Fruit fly (Drosophila melanogaster) whole organism, embryonic: ENCODE results near the gene Cyp12a4.
A peak's percentile ranks its signal among the peaks of the same experiment; 100 is the strongest.

Experiments used
- Antp ChIP-seq: fragments of 200-800 bp; sonication (Bioruptor generic); optimal IDR thresholded peaks from 3 replicates; lab custom pipeline; 2016; ENCODE audit warnings: missing biosample characterization, missing genetic modification characterization
- Bdp1 ChIP-seq: fragments of 200-800 bp; sonication (Bioruptor generic); optimal IDR thresholded peaks from 3 replicates; lab custom pipeline; 2016; ENCODE audit warnings: missing biosample characterization, missing genetic modification characterization
- CG10654 ChIP-seq: fragments of 200-800 bp; sonication (Bioruptor generic); optimal IDR thresholded peaks from 2 replicates; lab custom pipeline; 2016; ENCODE audit warnings: missing biosample characterization, missing genetic modification characterization
- CG11085 ChIP-seq: fragments of 200-800 bp; sonication (Bioruptor generic); IDR thresholded peaks from 2 replicates; pipeline ENCODE4 v1.3.6; 2022; ENCODE audit warnings: missing biosample characterization, missing genetic modification characterization
- CG12236 ChIP-seq: fragments of 200-800 bp; sonication (Bioruptor generic); optimal IDR thresholded peaks from 2 replicates; lab custom pipeline; 2016; ENCODE audit warnings: missing biosample characterization, missing genetic modification characterization
- CG12391 ChIP-seq: fragments of 200-800 bp; sonication (Bioruptor generic); optimal IDR thresholded peaks from 3 replicates; lab custom pipeline; 2018; ENCODE audit warnings: missing biosample characterization, mild to moderate bottlenecking, missing genetic modification characterization, moderate library complexity
- CG13424 ChIP-seq: fragments of 200-800 bp; sonication (Bioruptor generic); optimal IDR thresholded peaks from 2 replicates; lab custom pipeline; 2019; ENCODE audit warnings: missing biosample characterization, mild to moderate bottlenecking, missing genetic modification characterization, moderate library complexity
- CG16813 ChIP-seq: fragments of 200-800 bp; sonication (Bioruptor generic); IDR thresholded peaks from 3 replicates; pipeline ENCODE4 v1.3.6; 2022; ENCODE audit warnings: missing biosample characterization, missing genetic modification characterization; ENCODE audit not compliant: partially characterized antibody
- CG17802 ChIP-seq: fragments of 200-800 bp; sonication (Bioruptor generic); optimal IDR thresholded peaks from 2 replicates; lab custom pipeline; 2018; ENCODE audit warnings: missing biosample characterization, mild to moderate bottlenecking, missing genetic modification characterization, moderate library complexity
- CG2120 ChIP-seq: fragments of 200-800 bp; sonication (Bioruptor generic); optimal IDR thresholded peaks from 3 replicates; lab custom pipeline; 2016; ENCODE audit warnings: missing biosample characterization, missing genetic modification characterization
- CG2678 ChIP-seq: fragments of 200-800 bp; sonication (Bioruptor generic); optimal IDR thresholded peaks from 3 replicates; lab custom pipeline; 2019; ENCODE audit warnings: missing biosample characterization, mild to moderate bottlenecking, missing genetic modification characterization, moderate library complexity
- CG32767 ChIP-seq: fragments of 200-800 bp; sonication (Bioruptor generic); IDR thresholded peaks from 2 replicates; pipeline ENCODE4 v1.3.6; 2022; ENCODE audit warnings: missing biosample characterization, missing genetic modification characterization
- CG6765 ChIP-seq: fragments of 200-800 bp; sonication (Bioruptor generic); optimal IDR thresholded peaks from 3 replicates; lab custom pipeline; 2017; ENCODE audit warnings: missing biosample characterization, mild to moderate bottlenecking, missing genetic modification characterization
- CG9932 ChIP-seq: fragments of 200-800 bp; sonication (Bioruptor generic); IDR thresholded peaks from 2 replicates; pipeline ENCODE4 v1.3.6; 2022; ENCODE audit warnings: missing biosample characterization, missing genetic modification characterization
- Hey ChIP-seq: fragments of 200-800 bp; sonication (Bioruptor generic); optimal IDR thresholded peaks from 3 replicates; lab custom pipeline; 2018; ENCODE audit warnings: missing biosample characterization, mild to moderate bottlenecking, missing genetic modification characterization
- HmgZ ChIP-seq: fragments of 200-800 bp; sonication (Bioruptor generic); optimal IDR thresholded peaks from 2 replicates; lab custom pipeline; 2018; ENCODE audit warnings: missing biosample characterization, mild to moderate bottlenecking, missing genetic modification characterization
- Hmr ChIP-seq: fragments of 200-800 bp; sonication (Bioruptor generic); optimal IDR thresholded peaks from 3 replicates; lab custom pipeline; 2017; ENCODE audit warnings: mild to moderate bottlenecking, missing biosample characterization, missing genetic modification reagents, missing genetic modification characterization
- Jarid2 ChIP-seq: fragments of 200-800 bp; sonication (Bioruptor generic); optimal IDR thresholded peaks from 3 replicates; lab custom pipeline; 2017; ENCODE audit warnings: mild to moderate bottlenecking, missing biosample characterization, missing genetic modification reagents, missing genetic modification characterization
- Myb ChIP-seq: fragments of 200-800 bp; sonication (Bioruptor generic); optimal IDR thresholded peaks from 2 replicates; lab custom pipeline; 2016; ENCODE audit warnings: missing biosample characterization, missing genetic modification characterization
- Poxn ChIP-seq: fragments of 200-800 bp; sonication (Bioruptor generic); IDR thresholded peaks from 2 replicates; pipeline ENCODE4 v1.3.6; 2022; ENCODE audit warnings: missing biosample characterization, missing genetic modification characterization
- Scr ChIP-seq: fragments of 200-800 bp; sonication (Bioruptor generic); IDR thresholded peaks from 2 replicates; pipeline ENCODE4 v1.3.6; 2022; ENCODE audit warnings: missing biosample characterization, missing genetic modification characterization; ENCODE audit not compliant: partially characterized antibody
- Side ChIP-seq: fragments of 200-800 bp; sonication (Bioruptor generic); optimal IDR thresholded peaks from 2 replicates; lab custom pipeline; 2016; ENCODE audit warnings: missing biosample characterization, missing genetic modification characterization
- Sox100B ChIP-seq: fragments of 200-800 bp; sonication (Bioruptor generic); optimal IDR thresholded peaks from 3 replicates; lab custom pipeline; 2018; ENCODE audit warnings: missing biosample characterization, mild to moderate bottlenecking, missing genetic modification characterization
- Sry-δ ChIP-seq: fragments of 200-800 bp; sonication (Bioruptor generic); optimal IDR thresholded peaks from 2 replicates; lab custom pipeline; 2016; ENCODE audit warnings: missing biosample characterization, missing genetic modification characterization
- abd-A ChIP-seq: fragments of 200-800 bp; sonication (Bioruptor generic); optimal IDR thresholded peaks from 3 replicates; lab custom pipeline; 2019; ENCODE audit warnings: missing biosample characterization, mild to moderate bottlenecking, missing genetic modification characterization, moderate library complexity
- bigmax ChIP-seq: fragments of 200-800 bp; sonication (Bioruptor generic); optimal IDR thresholded peaks from 2 replicates; lab custom pipeline; 2018; ENCODE audit warnings: missing biosample characterization, mild to moderate bottlenecking, missing genetic modification characterization
- bsh ChIP-seq, 2 experiments: fragments of 200-800 bp; sonication (Bioruptor generic); optimal IDR thresholded peaks; 2 replicates each; lab custom pipeline; 2017 to 2018; ENCODE audit warnings: mild to moderate bottlenecking in 2 of 2, missing biosample characterization in 2 of 2, missing genetic modification characterization in 2 of 2, moderate library complexity in 1 of 2
- chif ChIP-seq, 2 experiments: fragments of 200-800 bp; sonication (Bioruptor generic); optimal IDR thresholded peaks; 3 replicates each; lab custom pipeline; 2016; ENCODE audit warnings: missing biosample characterization in 2 of 2, missing genetic modification characterization in 2 of 2
- exex ChIP-seq: fragments of 200-800 bp; sonication (Bioruptor generic); optimal IDR thresholded peaks from 4 replicates; lab custom pipeline; 2018; ENCODE audit warnings: missing biosample characterization, mild to moderate bottlenecking, missing genetic modification characterization, moderate library complexity
- fd3F ChIP-seq: fragments of 200-800 bp; sonication (Bioruptor generic); optimal IDR thresholded peaks from 2 replicates; lab custom pipeline; 2018; ENCODE audit warnings: missing biosample characterization, mild to moderate bottlenecking, missing genetic modification characterization, moderate library complexity
- hb ChIP-seq: fragments of 200-800 bp; sonication (Bioruptor generic); IDR thresholded peaks from 3 replicates; pipeline ENCODE4 v1.3.6; 2022; ENCODE audit warnings: missing biosample characterization, missing genetic modification characterization; ENCODE audit not compliant: partially characterized antibody
- insv ChIP-seq, 2 experiments: fragments of 200-800 bp; sonication (Bioruptor generic); optimal IDR thresholded peaks; 3 replicates each; lab custom pipeline; 2016 to 2018; ENCODE audit warnings: missing biosample characterization in 2 of 2, missing genetic modification characterization in 2 of 2
- kni ChIP-seq: fragments of 200-800 bp; sonication (Bioruptor generic); optimal IDR thresholded peaks from 3 replicates; lab custom pipeline; 2017; ENCODE audit warnings: mild to moderate bottlenecking, missing biosample characterization, missing genetic modification reagents, missing genetic modification characterization
- lab ChIP-seq: fragments of 200-800 bp; sonication (Bioruptor generic); optimal IDR thresholded peaks from 3 replicates; lab custom pipeline; 2017; ENCODE audit warnings: missing biosample characterization, missing genetic modification characterization, mild to moderate bottlenecking, moderate library complexity, missing genetic modification reagents
- maf-S ChIP-seq: fragments of 200-800 bp; sonication (Bioruptor generic); optimal IDR thresholded peaks from 2 replicates; lab custom pipeline; 2016; ENCODE audit warnings: missing biosample characterization, missing genetic modification characterization
- mam ChIP-seq: fragments of 200-800 bp; sonication (Bioruptor generic); optimal IDR thresholded peaks from 3 replicates; lab custom pipeline; 2016; ENCODE audit warnings: missing biosample characterization, missing genetic modification characterization
- otp ChIP-seq: fragments of 200-800 bp; sonication (Bioruptor generic); IDR thresholded peaks from 3 replicates; pipeline ENCODE4, ENCODE4 v1.3.6; 2022; ENCODE audit warnings: missing biosample characterization, missing genetic modification characterization
- pb ChIP-seq: fragments of 200-800 bp; sonication (Bioruptor generic); optimal IDR thresholded peaks from 3 replicates; lab custom pipeline; 2016; ENCODE audit warnings: missing biosample characterization, missing genetic modification characterization
- pnt ChIP-seq: fragments of 200-800 bp; sonication (Bioruptor generic); optimal IDR thresholded peaks from 3 replicates; lab custom pipeline; 2016; ENCODE audit warnings: missing biosample characterization, missing genetic modification characterization
- pzg ChIP-seq: fragments of 200-800 bp; sonication (Bioruptor generic); optimal IDR thresholded peaks from 3 replicates; lab custom pipeline; 2018; ENCODE audit warnings: missing biosample characterization, mild to moderate bottlenecking, missing genetic modification characterization, moderate library complexity
- run ChIP-seq: fragments of 200-800 bp; sonication (Bioruptor generic); optimal IDR thresholded peaks from 3 replicates; lab custom pipeline; 2018; ENCODE audit warnings: missing biosample characterization, mild to moderate bottlenecking, missing genetic modification characterization
- salm ChIP-seq: fragments of 200-800 bp; sonication (Bioruptor generic); optimal IDR thresholded peaks from 2 replicates; lab custom pipeline; 2018; ENCODE audit warnings: missing biosample characterization, mild to moderate bottlenecking, missing genetic modification characterization
- schlank ChIP-seq: fragments of 200-800 bp; sonication (Bioruptor generic); optimal IDR thresholded peaks from 2 replicates; lab custom pipeline; 2018; ENCODE audit warnings: missing biosample characterization, mild to moderate bottlenecking, missing genetic modification characterization
- sim ChIP-seq: fragments of 200-800 bp; sonication (Bioruptor generic); IDR thresholded peaks from 2 replicates; pipeline ENCODE4 v1.3.6; 2022; ENCODE audit warnings: missing biosample characterization, missing genetic modification characterization
- so ChIP-seq: fragments of 200-800 bp; sonication (Bioruptor generic); IDR thresholded peaks from 3 replicates; pipeline ENCODE4 v1.3.6; 2022; ENCODE audit warnings: missing biosample characterization, missing genetic modification characterization
- sob ChIP-seq: fragments of 200-800 bp; sonication (Bioruptor generic); IDR thresholded peaks from 2 replicates; pipeline ENCODE4 v1.3.6; 2022; ENCODE audit warnings: missing biosample characterization, missing genetic modification characterization
- tap ChIP-seq: fragments of 200-800 bp; optimal IDR thresholded peaks from 3 replicates; lab custom pipeline; 2019; ENCODE audit warnings: missing biosample characterization, mild to moderate bottlenecking, missing genetic modification characterization, moderate library complexity
- tin ChIP-seq: fragments of 200-800 bp; sonication (Bioruptor generic); optimal IDR thresholded peaks from 3 replicates; lab custom pipeline; 2016; ENCODE audit warnings: missing biosample characterization, missing genetic modification characterization
- toy ChIP-seq: fragments of 200-800 bp; sonication (Bioruptor generic); IDR thresholded peaks from 2 replicates; pipeline ENCODE4 v1.3.6; 2022; ENCODE audit warnings: missing biosample characterization, missing genetic modification characterization
- tx ChIP-seq: fragments of 200-800 bp; sonication (Bioruptor generic); optimal IDR thresholded peaks from 2 replicates; lab custom pipeline; 2016; ENCODE audit warnings: missing biosample characterization, missing genetic modification characterization
- zfh1 ChIP-seq: fragments of 200-800 bp; sonication (Bioruptor generic); IDR thresholded peaks from 3 replicates; pipeline ENCODE4 v1.3.6; 2022; ENCODE audit warnings: missing biosample characterization, missing genetic modification characterization

The Cyp12a4 gene

dm6 chr3R:19094039-19094438 is 40.9 kb upstream of the Cyp12a4 start, which contains the start of gene cdi (continued):
- TF ChIP-seq CG13424 (no peak), sim (GFP tag; lab: Robert Waterston, UW) (no peak), run (no peak), CG12236 (GFP tag; lab: Kevin White, UChicago) (no peak), maf-S (GFP tag; lab: Kevin White, UChicago) (no peak), zfh1 (GFP tag; lab: Robert Waterston, UW) (no peak), CG6765 (GFP tag; lab: Kevin White, UChicago) (no peak), CG2678 (no peak), Sox100B (GFP tag; lab: Kevin White, UChicago) (no peak), Antp (GFP tag; lab: Kevin White, UChicago) (no peak), CG11085 (GFP tag; lab: Robert Waterston, UW) (no peak), CG16813 (GFP tag; lab: Robert Waterston, UW) (peak; percentile 67; the same call in 2 of the 3 replicates), salm (tag; lab: Kevin White, UChicago) (peak; percentile 15), fd3F (GFP tag; lab: Kevin White, UChicago) (no peak), exex (tag; lab: Kevin White, UChicago) (peak; percentile 6), abd-A (tag; lab: Kevin White, UChicago) (no peak), CG32767 (GFP tag; lab: Robert Waterston, UW) (peak; percentile 37; the same call in 1 of the 2 replicates), CG9932 (GFP tag; lab: Robert Waterston, UW) (peak; percentile 42; the same call in 1 of the 2 replicates), pb (GFP tag; lab: Kevin White, UChicago) (no peak), CG12391 (peak; percentile 19), hb (GFP tag; lab: Robert Waterston, UW) (peak; percentile 61; the same call in 1 of the 3 replicates), CG2120 (GFP tag; lab: Kevin White, UChicago) (no peak), mam (GFP tag; lab: Kevin White, UChicago) (no peak), sob (no peak), Side (no peak), CG17802 (tag; lab: Kevin White, UChicago) (no peak), Scr (GFP tag; lab: Robert Waterston, UW) (peak; percentile 75), tin (GFP tag; lab: Kevin White, UChicago) (no peak), Hmr (GFP tag; lab: Kevin White, UChicago) (peak; percentile 8), tx (GFP tag; lab: Kevin White, UChicago) (no peak), Bdp1 (GFP tag; lab: Kevin White, UChicago) (no peak), Myb (GFP tag; lab: Kevin White, UChicago) (peak; percentile 47), CG10654 (GFP tag; lab: Kevin White, UChicago) (no peak), toy (GFP tag; lab: Robert Waterston, UW) (no peak), Jarid2 (GFP tag; lab: Kevin White, UChicago) (peak; percentile 96), Poxn (GFP tag; lab: Robert Waterston, UW) (no peak), insv (GFP tag; optimal IDR thresholded peaks at IDR 0.05; lab: Kevin White, UChicago) (peak in 1 of 2 experiments; percentile 22), HmgZ (tag; lab: Kevin White, UChicago) (peak; percentile 66), bsh (GFP tag; optimal IDR thresholded peaks at IDR 0.05; lab: Kevin White, UChicago) (no peak), lab (GFP tag; lab: Kevin White, UChicago) (peak; percentile 33), tap (tag; lab: Kevin White, UChicago) (no peak), otp (GFP tag; lab: Robert Waterston, UW) (peak; percentile 63; the same call in 2 of the 3 replicates), Hey (tag; lab: Kevin White, UChicago) (no peak), pnt (GFP tag; lab: Kevin White, UChicago) (no peak), chif (GFP tag; optimal IDR thresholded peaks at IDR 0.05; lab: Kevin White, UChicago) (no peak), Sry-δ (peak; percentile 73), pzg (peak; percentile 79), bigmax (GFP tag; lab: Kevin White, UChicago) (no peak), so (GFP tag; lab: Robert Waterston, UW) (no peak), kni (no peak), schlank (tag; lab: Kevin White, UChicago) (no peak)
